Worm (Caenorhabditis elegans): ENCODE data around the gene fipr-29.

The fipr-29 gene

DNA sequence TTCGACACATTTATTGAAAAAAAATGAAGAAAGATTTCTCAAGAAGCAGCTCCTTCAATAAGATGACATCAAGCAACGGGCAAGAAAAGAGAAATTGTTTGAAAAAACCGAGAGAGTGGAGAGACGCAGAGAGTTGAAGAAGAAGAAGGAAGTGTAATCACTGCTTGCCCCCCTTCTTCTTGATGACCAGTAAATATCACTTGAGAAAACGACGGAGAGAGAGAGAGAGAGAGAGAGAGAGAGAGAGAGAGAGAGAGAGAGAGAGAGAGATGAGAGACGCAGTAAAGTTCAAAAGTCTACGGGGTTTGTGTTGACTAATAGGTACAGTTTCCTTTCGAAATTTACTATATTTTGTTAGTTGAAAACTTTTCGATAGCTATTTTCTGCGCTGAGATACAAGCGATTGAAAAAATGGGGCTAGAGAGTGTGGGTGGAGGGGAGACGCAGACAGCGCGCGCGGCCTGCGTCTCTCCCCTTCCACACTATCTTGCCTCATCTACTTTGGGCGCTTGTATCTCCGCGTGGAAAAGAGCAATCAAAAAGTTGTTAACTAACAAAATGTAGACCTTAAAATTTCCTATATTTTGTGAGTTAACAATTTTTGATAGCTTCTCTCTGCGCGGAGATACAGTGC is 5.8 kb upstream of the fipr-29 start:
- peak; percentile 64 for TF ChIP-seq lin-13 (GFP tag; optimal IDR thresholded peaks at IDR 0.05)
- no peak for TF ChIP-seq ceh-82 (tag; optimal IDR thresholded peaks at IDR 0.05)
- TF ChIP-seq ztf-4 (tag; optimal IDR thresholded peaks at IDR 0.05), result peak; percentile 27
- TF ChIP-seq gmeb-1 (tag; optimal IDR thresholded peaks at IDR 0.05), result peak; percentile 50
- peak; percentile 39 for TF ChIP-seq mab-5 (tag; optimal IDR thresholded peaks at IDR 0.05)
- TF ChIP-seq sma-9 (GFP tag; optimal IDR thresholded peaks at IDR 0.05), result peak; percentile 65
- no peak for TF ChIP-seq sma-9 (tag; optimal IDR thresholded peaks at IDR 0.05)
- TF ChIP-seq R02D3.7 (tag; optimal IDR thresholded peaks at IDR 0.05), result no peak
- TF ChIP-seq ZK546.5 (tag; optimal IDR thresholded peaks at IDR 0.05), result peak; percentile 41
- peak; percentile 62 for TF ChIP-seq sma-3 (GFP tag; optimal IDR thresholded peaks at IDR 0.05)
- TF ChIP-seq egl-27 (tag; optimal IDR thresholded peaks at IDR 0.05), result peak; percentile 38
- TF ChIP-seq nhr-10 (tag; optimal IDR thresholded peaks at IDR 0.05), result no peak
- TF ChIP-seq C34F6.9 (tag; optimal IDR thresholded peaks at IDR 0.05), result peak; percentile 66
- peak; percentile 48 for TF ChIP-seq nhr-25 (tag; optimal IDR thresholded peaks at IDR 0.05)
- peak; percentile 50 for TF ChIP-seq nhr-21 (tag; optimal IDR thresholded peaks at IDR 0.05)
- no peak for TF ChIP-seq aly-2 (tag; optimal IDR thresholded peaks at IDR 0.05)
- no peak for TF ChIP-seq elt-1 (tag; optimal IDR thresholded peaks at IDR 0.05)
- TF ChIP-seq mdl-1 (tag; optimal IDR thresholded peaks at IDR 0.05), result peak in 1 of 2 experiments; percentile 1
- peak; percentile 41 for TF ChIP-seq sem-4 (tag; optimal IDR thresholded peaks at IDR 0.05)
- TF ChIP-seq nhr-129 (tag; optimal IDR thresholded peaks at IDR 0.05), result peak; percentile 74
- TF ChIP-seq nhr-12 (tag; optimal IDR thresholded peaks at IDR 0.05), result no peak
- peak; percentile 28 for TF ChIP-seq blmp-1 (tag; optimal IDR thresholded peaks at IDR 0.05; ENCODE audit: insufficient read depth)
- peak; percentile 66 for TF ChIP-seq crh-2 (tag; optimal IDR thresholded peaks at IDR 0.05)
- peak; percentile 56 for TF ChIP-seq fos-1 (tag; optimal IDR thresholded peaks at IDR 0.05)
- peak; percentile 67 for TF ChIP-seq snpc-4 (tag; optimal IDR thresholded peaks at IDR 0.05)
- peak; percentile 91 for TF ChIP-seq F13H6.1 (tag; optimal IDR thresholded peaks at IDR 0.05)
- TF ChIP-seq unc-39 (tag; optimal IDR thresholded peaks at IDR 0.05), result no peak
- no peak for TF ChIP-seq mbf-1 (tag; optimal IDR thresholded peaks at IDR 0.05)
- TF ChIP-seq nhr-23 (tag; optimal IDR thresholded peaks at IDR 0.05), result no peak
- peak; percentile 18 to 80 for TF ChIP-seq lsy-2 (tag; optimal IDR thresholded peaks at IDR 0.05)

DNA sequence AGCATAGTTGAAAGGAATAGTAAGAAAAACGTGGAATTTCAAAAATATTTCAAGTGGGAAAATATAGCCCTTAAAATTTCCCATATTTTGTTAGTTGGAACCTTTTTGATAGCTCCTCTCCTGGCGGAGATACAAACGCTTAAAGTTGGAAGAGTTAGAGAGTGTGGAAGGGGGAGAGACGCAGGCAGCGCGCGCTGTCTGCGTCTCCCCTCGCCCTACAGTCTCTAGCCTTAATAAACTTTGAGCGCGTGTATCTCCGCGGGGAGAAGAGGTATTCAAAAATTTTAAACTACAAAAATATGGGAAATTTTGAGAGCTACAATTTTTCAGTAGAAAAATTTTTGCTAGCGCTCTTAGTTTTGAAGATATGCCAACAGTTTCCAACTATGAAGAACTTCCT is 4.4 kb upstream of the fipr-29 start:
- TF ChIP-seq ceh-16 (tag; optimal IDR thresholded peaks at IDR 0.05) (no peak), aly-2 (tag; optimal IDR thresholded peaks at IDR 0.05) (no peak), lin-13 (GFP tag; optimal IDR thresholded peaks at IDR 0.05) (no peak), sma-3 (GFP tag; optimal IDR thresholded peaks at IDR 0.05) (no peak), dmd-4 (tag; optimal IDR thresholded peaks at IDR 0.05) (no peak), nhr-10 (tag; optimal IDR thresholded peaks at IDR 0.05) (no peak), mdl-1 (tag; optimal IDR thresholded peaks at IDR 0.05) (no peak), nhr-6 (tag; optimal IDR thresholded peaks at IDR 0.05) (no peak), zag-1 (tag; optimal IDR thresholded peaks at IDR 0.05) (no peak), mab-5 (tag; optimal IDR thresholded peaks at IDR 0.05) (no peak), R02D3.7 (tag; optimal IDR thresholded peaks at IDR 0.05) (no peak), Y55F3AM.14 (GFP tag; optimal IDR thresholded peaks at IDR 0.05) (no peak), nhr-11 (tag; optimal IDR thresholded peaks at IDR 0.05) (no peak), ztf-1 (GFP tag; conservative IDR thresholded peaks at IDR 0.05) (no peak)

ce11 chrIII:3063999-3064398 is 3.8 kb upstream of the fipr-29 start, which contains the start of gene H06I04.6:
H06I04.6 (minus strand) TSS chrIII:3064343.
- TF ChIP-seq blmp-1 (tag; optimal IDR thresholded peaks at IDR 0.05; ENCODE audit: insufficient read depth) (no peak), lin-11 (tag; optimal IDR thresholded peaks at IDR 0.05) (no peak), ztf-11 (tag; optimal IDR thresholded peaks at IDR 0.05) (no peak), sma-9 (GFP tag; optimal IDR thresholded peaks at IDR 0.05) (no peak), sma-9 (tag; optimal IDR thresholded peaks at IDR 0.05) (no peak), zag-1 (tag; optimal IDR thresholded peaks at IDR 0.05) (no peak)

Data from whole organism, L2 larva.